Worm (Caenorhabditis elegans) whole organism, late embryonic: Measurements from ENCODE around the gene srx-77.

ENCODE experiments used
- F13H6.1 ChIP-seq: sonication (generic microtip); optimal IDR thresholded peaks from 2 replicates; lab custom pipeline; 2016; ENCODE audit warnings: missing genetic modification characterization, missing compliant biosample characterization
- T23F11.4 ChIP-seq: fragments of 200-800 bp; sonication (Bioruptor generic); optimal IDR thresholded peaks from 2 replicates; lab custom pipeline; 2018; ENCODE audit warnings: mild to moderate bottlenecking, missing genetic modification characterization, missing compliant biosample characterization
- ama-1 ChIP-seq: fragments of 150-350 bp; optimal IDR thresholded peaks from 2 replicates; lab custom pipeline; 2014
- ets-4 ChIP-seq: sonication (generic microtip); optimal IDR thresholded peaks from 2 replicates; lab custom pipeline; 2016; ENCODE audit warnings: missing genetic modification characterization, missing compliant biosample characterization
- hlh-15 ChIP-seq: sonication (generic microtip); optimal IDR thresholded peaks from 2 replicates; lab custom pipeline; 2016; ENCODE audit warnings: missing genetic modification characterization, missing compliant biosample characterization
- hlh-6 ChIP-seq: sonication (generic microtip); optimal IDR thresholded peaks from 2 replicates; lab custom pipeline; 2016; ENCODE audit warnings: missing genotype, missing genetic modification characterization, missing compliant biosample characterization
- hlh-8 ChIP-seq: sonication (generic microtip); optimal IDR thresholded peaks from 2 replicates; lab custom pipeline; 2016; ENCODE audit warnings: missing genotype, missing genetic modification characterization, missing compliant biosample characterization
- nfya-1 ChIP-seq: sonication (generic microtip); optimal IDR thresholded peaks from 2 replicates; lab custom pipeline; 2017; ENCODE audit warnings: missing genetic modification characterization, mild to moderate bottlenecking, missing compliant biosample characterization, antibody characterized with exemption, moderate library complexity
- nhr-232 ChIP-seq: sonication (generic microtip); optimal IDR thresholded peaks from 2 replicates; lab custom pipeline; 2016; ENCODE audit warnings: missing genetic modification characterization, missing compliant biosample characterization
- sox-4 ChIP-seq: sonication (generic microtip); optimal IDR thresholded peaks from 2 replicates; lab custom pipeline; 2017; ENCODE audit warnings: mild to moderate bottlenecking, missing genetic modification characterization, inconsistent platforms, missing compliant biosample characterization

DNA sequence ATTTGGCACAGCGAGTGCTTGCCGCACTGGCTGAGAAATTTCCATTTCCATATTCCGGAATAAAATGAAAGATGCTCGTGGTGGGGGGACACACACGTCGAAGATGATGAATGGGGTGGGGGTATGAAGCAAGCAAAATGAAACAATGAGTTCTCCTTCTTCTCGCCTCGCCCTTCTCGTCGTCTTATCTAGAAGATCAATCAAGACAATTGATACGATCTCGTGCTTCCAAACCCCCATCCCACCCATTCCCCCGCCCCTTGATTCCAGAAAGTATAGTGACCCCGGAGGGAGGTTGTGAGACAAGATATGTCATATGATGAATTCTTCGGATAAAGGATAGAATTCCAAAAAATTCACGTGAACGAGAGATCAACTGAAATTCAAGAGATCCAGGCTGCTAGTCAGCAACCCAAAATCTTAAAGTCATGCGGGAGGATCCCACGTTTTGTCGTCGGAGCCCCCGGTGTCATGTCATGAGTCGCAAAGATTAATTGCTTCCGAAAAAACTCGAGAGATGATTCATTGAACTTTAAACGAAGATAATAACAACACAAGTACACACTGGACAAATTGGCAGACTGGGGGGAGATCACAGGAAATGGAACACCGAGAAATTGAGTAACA lies 26.0 kb upstream of the srx-77 start:
- TF ChIP-seq F13H6.1 (tag; lab: Kevin White, UChicago) (no peak), nhr-232 (tag; lab: Kevin White, UChicago) (no peak), hlh-15 (tag; lab: Kevin White, UChicago) (no peak), ama-1 (no peak), sox-4 (tag; lab: Kevin White, UChicago) (no peak), ets-4 (tag; lab: Kevin White, UChicago) (no peak), hlh-8 (tag; lab: Kevin White, UChicago) (no peak), T23F11.4 (GFP tag; lab: Kevin White, UChicago) (no peak), nfya-1 (tag; lab: Kevin White, UChicago) (no peak), hlh-6 (tag; lab: Kevin White, UChicago) (no peak)
